Worm (Caenorhabditis elegans): ENCODE results near the gene C25A8.2.
A peak's percentile ranks its signal among the peaks of the same experiment; 100 is the strongest.

Gene C25A8.2

DNA sequence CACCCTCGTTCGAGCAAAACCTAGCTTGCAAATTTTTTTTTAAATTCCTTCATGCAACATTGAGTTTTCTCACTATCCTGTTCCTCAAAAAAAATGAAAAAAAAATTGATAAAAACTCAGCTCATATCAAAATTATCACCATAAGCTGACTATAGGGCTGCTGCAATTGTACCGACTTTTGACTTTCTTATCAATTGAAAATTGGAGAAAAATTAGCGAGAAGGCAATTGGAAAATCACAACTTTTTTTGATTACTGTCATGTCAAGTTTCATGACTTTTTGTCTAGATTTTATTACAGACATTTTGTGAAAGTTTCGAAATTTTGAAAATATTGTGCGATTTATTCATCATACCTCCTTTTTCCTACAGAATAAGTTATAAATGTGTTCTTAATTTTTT is 16.2 kb downstream of the C25A8.2 start (continued):
- TF ChIP-seq Y105C5A.15 (GFP tag; IDR thresholded peaks at IDR 0.05) (no peak), aha-1 (tag) (peak; percentile 81), ZK337.2 (GFP tag; IDR thresholded peaks at IDR 0.05) (no peak), hmg-1.1 (GFP tag; IDR thresholded peaks at IDR 0.05) (no peak), R02D3.7 (tag; optimal IDR thresholded peaks at IDR 0.05) (no peak), hlh-30 (tag; optimal IDR thresholded peaks at IDR 0.05; ENCODE audit: insufficient read depth) (peak; percentile 3), nhr-41 (GFP tag; IDR thresholded peaks at IDR 0.05) (no peak), mep-1 (tag; optimal IDR thresholded peaks at IDR 0.05) (no peak), php-3 (GFP tag; IDR thresholded peaks at IDR 0.05) (0 out of 2 replicates have a peak, but pooled peaks have one; percentile 65), nhr-111 (GFP tag; optimal IDR thresholded peaks at IDR 0.05) (no peak), zip-2 (tag; optimal IDR thresholded peaks at IDR 0.05) (no peak), lin-13 (GFP tag; optimal IDR thresholded peaks at IDR 0.05) (no peak), tra-1 (GFP tag; IDR thresholded peaks at IDR 0.05) (no peak), Y48G9A.11 (GFP tag; IDR thresholded peaks at IDR 0.05) (no peak), lir-3 (tag; optimal IDR thresholded peaks at IDR 0.05) (no peak), jun-1 (tag; optimal IDR thresholded peaks at IDR 0.05) (no peak), nhr-11 (tag; optimal IDR thresholded peaks at IDR 0.05) (no peak), dve-1 (tag; optimal IDR thresholded peaks at IDR 0.05; ENCODE audit: insufficient read depth) (peak; percentile 65), ZK546.5 (tag; optimal IDR thresholded peaks at IDR 0.05) (no peak), nhr-102 (tag; optimal IDR thresholded peaks at IDR 0.05) (no peak), F26F4.8 (GFP tag; conservative IDR thresholded peaks at IDR 0.05) (no peak), dmd-6 (GFP tag; IDR thresholded peaks at IDR 0.05) (peak; percentile 76), F49E8.2 (tag; optimal IDR thresholded peaks at IDR 0.05; ENCODE audit: borderline replicate concordance) (no peak), zag-1 (tag; optimal IDR thresholded peaks at IDR 0.05) (no peak), ces-1 (GFP tag; optimal IDR thresholded peaks at IDR 0.05) (no peak), nhr-25 (tag; optimal IDR thresholded peaks at IDR 0.05; ENCODE audit: borderline replicate concordance, insufficient read depth) (no peak), snpc-1.2 (GFP tag; IDR thresholded peaks at IDR 0.05) (no peak), unc-39 (tag; optimal IDR thresholded peaks at IDR 0.05) (no peak), lin-1 (GFP tag; IDR thresholded peaks at IDR 0.05) (no peak), nhr-77 (tag; optimal IDR thresholded peaks at IDR 0.05) (no peak), aly-2 (tag; optimal IDR thresholded peaks at IDR 0.05) (no peak), spr-1 (tag; optimal IDR thresholded peaks at IDR 0.05) (no peak), fos-1 (tag; optimal IDR thresholded peaks at IDR 0.05) (no peak), madf-9 (GFP tag; conservative IDR thresholded peaks at IDR 0.05) (no peak), ceh-82 (tag; optimal IDR thresholded peaks at IDR 0.05) (no peak), mdl-1 (tag; optimal IDR thresholded peaks at IDR 0.05) (no peak), spr-3 (GFP tag; optimal IDR thresholded peaks at IDR 0.05) (no peak), skn-1 (tag; optimal IDR thresholded peaks at IDR 0.05) (no peak), dmd-8 (GFP tag; IDR thresholded peaks at IDR 0.05) (no peak), gei-8 (GFP tag; optimal IDR thresholded peaks at IDR 0.05) (no peak), cey-2 (tag; optimal IDR thresholded peaks at IDR 0.05; ENCODE audit: borderline replicate concordance, insufficient read depth) (no peak), nhr-48 (tag; optimal IDR thresholded peaks at IDR 0.05) (no peak), hif-1 (tag; optimal IDR thresholded peaks at IDR 0.05) (no peak), lim-7 (GFP tag; IDR thresholded peaks at IDR 0.05) (no peak), daf-12 (tag; optimal IDR thresholded peaks at IDR 0.05) (no peak), ztf-11 (tag; optimal IDR thresholded peaks at IDR 0.05) (no peak), mxl-2 (GFP tag; conservative IDR thresholded peaks at IDR 0.05) (no peak), nhr-76 (tag; optimal IDR thresholded peaks at IDR 0.05) (no peak), hlh-11 (tag; optimal IDR thresholded peaks at IDR 0.05) (peak; percentile 60), unc-62 (GFP tag; optimal IDR thresholded peaks at IDR 0.05 in 1 of 2) (no peak), unc-62 (tag; optimal IDR thresholded peaks at IDR 0.05) (no peak), zfp-3 (GFP tag; conservative IDR thresholded peaks at IDR 0.05) (no peak)

All from whole organism, L4 larva.